Worm (Caenorhabditis elegans) whole organism, L3 larva: ENCODE results near the gene srw-87.

Experiments used
- daf-12 ChIP-seq: fragments of 150-350 bp; optimal IDR thresholded peaks from 2 replicates; lab custom pipeline; 2014; ENCODE audit warnings: missing biosample characterization, missing genetic modification reagents, missing genetic modification characterization
- mdl-1 ChIP-seq: fragments of 150-350 bp; optimal IDR thresholded peaks from 2 replicates; lab custom pipeline; 2014; ENCODE audit warnings: missing biosample characterization, missing genetic modification characterization
- nhr-28 ChIP-seq: fragments of 150-350 bp; optimal IDR thresholded peaks from 2 replicates; lab custom pipeline; 2014; ENCODE audit warnings: missing biosample characterization, missing genetic modification characterization
- snpc-4 ChIP-seq: fragments of 150-350 bp; optimal IDR thresholded peaks from 2 replicates; lab custom pipeline; 2014; ENCODE audit warnings: missing biosample characterization, missing genetic modification characterization

DNA sequence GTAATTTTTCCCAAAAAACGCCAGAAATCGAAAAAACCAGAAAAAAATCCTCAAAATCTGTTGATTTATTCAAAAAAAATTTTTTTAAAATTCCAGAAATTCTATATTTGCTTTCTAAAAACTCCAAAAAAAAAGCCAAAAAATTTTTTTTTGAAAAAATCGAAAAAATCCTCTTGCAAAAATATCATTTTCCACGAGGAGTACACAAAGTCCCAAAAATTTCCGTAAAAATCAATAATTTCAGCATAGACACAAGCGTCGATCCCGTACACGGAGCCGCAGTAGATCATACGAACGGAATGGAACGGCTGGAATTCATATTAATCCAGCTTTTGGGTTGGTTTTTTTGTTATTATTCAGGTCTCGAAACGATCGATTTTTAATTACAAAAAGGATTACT is 31.7 kb downstream of the srw-87 start:
- TF ChIP-seq nhr-28 (tag; lab: Kevin White, UChicago) (no peak), mdl-1 (no peak), daf-12 (tag; lab: Kevin White, UChicago) (no peak), snpc-4 (tag; lab: Kevin White, UChicago) (no peak)
